Fruit fly (Drosophila melanogaster) whole organism, embryonic: ENCODE measurements around the gene Fpgs1.
A peak's percentile ranks its signal among the peaks of the same experiment; 100 is the strongest.

Source experiments
- Abd-B ChIP-seq: fragments of 200-800 bp; sonication (Bioruptor generic); optimal IDR thresholded peaks from 2 replicates; lab custom pipeline; 2018; ENCODE audit warnings: missing biosample characterization, mild to moderate bottlenecking, missing genetic modification characterization, moderate library complexity
- BtbVII ChIP-seq: fragments of 200-800 bp; sonication (Bioruptor generic); optimal IDR thresholded peaks from 3 replicates; lab custom pipeline; 2017; ENCODE audit warnings: missing biosample characterization, mild to moderate bottlenecking, missing genetic modification characterization
- Bteb2 ChIP-seq: fragments of 200-800 bp; sonication (Bioruptor generic); optimal IDR thresholded peaks from 2 replicates; lab custom pipeline; 2016; ENCODE audit warnings: missing biosample characterization, missing genetic modification characterization
- CG10267 ChIP-seq: fragments of 200-800 bp; sonication (Bioruptor generic); optimal IDR thresholded peaks from 2 replicates; lab custom pipeline; 2018; ENCODE audit warnings: missing biosample characterization, mild to moderate bottlenecking, missing genetic modification characterization, moderate library complexity
- CG10654 ChIP-seq: fragments of 200-800 bp; sonication (Bioruptor generic); optimal IDR thresholded peaks from 2 replicates; lab custom pipeline; 2016; ENCODE audit warnings: missing biosample characterization, missing genetic modification characterization
- CG11456 ChIP-seq: fragments of 200-800 bp; sonication (Bioruptor generic); IDR thresholded peaks from 3 replicates; pipeline ENCODE4 v1.3.6; 2022; ENCODE audit warnings: missing biosample characterization, missing genetic modification characterization
- CG12219 ChIP-seq: fragments of 200-800 bp; sonication (Bioruptor generic); optimal IDR thresholded peaks from 3 replicates; lab custom pipeline; 2018; ENCODE audit warnings: missing biosample characterization, mild to moderate bottlenecking, missing genetic modification characterization
- CG12744 ChIP-seq: fragments of 200-800 bp; sonication (Bioruptor generic); optimal IDR thresholded peaks from 2 replicates; lab custom pipeline; 2016; ENCODE audit warnings: missing biosample characterization, missing genetic modification characterization
- CG15011 ChIP-seq: fragments of 200-800 bp; sonication (Bioruptor generic); optimal IDR thresholded peaks from 3 replicates; lab custom pipeline; 2018; ENCODE audit warnings: missing biosample characterization, mild to moderate bottlenecking, missing genetic modification characterization
- CG1792 ChIP-seq: fragments of 200-800 bp; sonication (Bioruptor generic); optimal IDR thresholded peaks from 2 replicates; lab custom pipeline; 2016; ENCODE audit warnings: missing biosample characterization, missing genetic modification characterization
- CG18262 ChIP-seq: fragments of 200-800 bp; optimal IDR thresholded peaks from 3 replicates; lab custom pipeline; 2019; ENCODE audit warnings: missing biosample characterization, mild to moderate bottlenecking, missing genetic modification characterization, moderate library complexity
- CG2889 ChIP-seq: fragments of 200-800 bp; sonication (Bioruptor generic); IDR thresholded peaks from 3 replicates; pipeline ENCODE4 v1.3.6; 2022; ENCODE audit warnings: missing biosample characterization, missing genetic modification characterization
- CG3163 ChIP-seq: fragments of 200-800 bp; sonication (Bioruptor generic); optimal IDR thresholded peaks from 3 replicates; lab custom pipeline; 2016; ENCODE audit warnings: missing biosample characterization, missing genetic modification characterization
- CG32772 ChIP-seq: fragments of 200-800 bp; sonication (Bioruptor generic); IDR thresholded peaks from 2 replicates; pipeline ENCODE4 v1.3.6; 2022; ENCODE audit warnings: missing biosample characterization, missing genetic modification characterization
- CG34376 ChIP-seq: fragments of 200-800 bp; sonication (Bioruptor generic); optimal IDR thresholded peaks from 2 replicates; lab custom pipeline; 2018; ENCODE audit warnings: missing biosample characterization, mild to moderate bottlenecking, missing genetic modification characterization
- CG42726 ChIP-seq: fragments of 200-800 bp; sonication (Bioruptor generic); IDR thresholded peaks from 2 replicates; pipeline ENCODE4 v1.3.6; 2022; ENCODE audit warnings: missing biosample characterization, missing genetic modification characterization; ENCODE audit not compliant: partially characterized antibody
- CG4730 ChIP-seq: fragments of 200-800 bp; sonication (Bioruptor generic); IDR thresholded peaks from 2 replicates; pipeline ENCODE4 v1.3.6; 2022; ENCODE audit warnings: missing biosample characterization, missing genetic modification characterization
- CG4820 ChIP-seq: fragments of 200-800 bp; sonication (Bioruptor generic); optimal IDR thresholded peaks from 3 replicates; lab custom pipeline; 2016; ENCODE audit warnings: missing biosample characterization, missing genetic modification characterization
- CG8290 ChIP-seq, 3 experiments: fragments of 200-800 bp; sonication (Bioruptor generic); optimal IDR thresholded peaks; 2 replicates each; lab custom pipeline; 2016 to 2019; ENCODE audit warnings: missing biosample characterization in 3 of 3, missing genetic modification characterization in 3 of 3, mild to moderate bottlenecking in 2 of 3, moderate library complexity in 1 of 3
- CkIIα-i1 ChIP-seq: fragments of 200-800 bp; sonication (Bioruptor generic); IDR thresholded peaks from 2 replicates; pipeline ENCODE4 v1.3.6; 2022; ENCODE audit warnings: missing biosample characterization, missing genetic modification characterization
- Dbx ChIP-seq: fragments of 200-800 bp; sonication (Bioruptor generic); IDR thresholded peaks from 3 replicates; pipeline ENCODE4 v1.3.6; 2022; ENCODE audit warnings: missing biosample characterization, missing genetic modification characterization
- Dip2 ChIP-seq: fragments of 200-800 bp; sonication (Bioruptor generic); IDR thresholded peaks from 2 replicates; pipeline ENCODE4 v1.3.6; 2022; ENCODE audit warnings: missing biosample characterization, missing genetic modification characterization
- E2f1 ChIP-seq: fragments of 200-800 bp; sonication (Bioruptor generic); IDR thresholded peaks from 2 replicates; pipeline ENCODE4 v1.3.6; 2022; ENCODE audit warnings: missing biosample characterization, missing genetic modification characterization
- Jarid2 ChIP-seq: fragments of 200-800 bp; sonication (Bioruptor generic); optimal IDR thresholded peaks from 3 replicates; lab custom pipeline; 2017; ENCODE audit warnings: mild to moderate bottlenecking, missing biosample characterization, missing genetic modification reagents, missing genetic modification characterization
- Lim3 ChIP-seq: fragments of 200-800 bp; sonication (Bioruptor generic); IDR thresholded peaks from 2 replicates; pipeline ENCODE4 v1.3.6; 2022; ENCODE audit warnings: missing biosample characterization, missing genetic modification characterization
- Med ChIP-seq: fragments of 200-800 bp; sonication (Bioruptor generic); peaks from one replicate; lab custom pipeline; 2016; ENCODE audit warnings: missing biosample characterization, missing genetic modification characterization, mild to moderate bottlenecking, inconsistent platforms, moderate library complexity
- Oli ChIP-seq: fragments of 200-800 bp; sonication (Bioruptor generic); optimal IDR thresholded peaks from 2 replicates; lab custom pipeline; 2018; ENCODE audit warnings: missing biosample characterization, mild to moderate bottlenecking, missing genetic modification characterization, moderate library complexity
- Xrp1 ChIP-seq: fragments of 200-800 bp; sonication (Bioruptor generic); IDR thresholded peaks from 2 replicates; pipeline ENCODE4 v1.3.6; 2022; ENCODE audit warnings: missing biosample characterization, missing genetic modification characterization
- YL-1 ChIP-seq: fragments of 200-800 bp; sonication (Bioruptor generic); optimal IDR thresholded peaks from 3 replicates; lab custom pipeline; 2017; ENCODE audit warnings: missing biosample characterization, mild to moderate bottlenecking, missing genetic modification characterization
- bcd ChIP-seq: fragments of 200-800 bp; sonication (Bioruptor generic); optimal IDR thresholded peaks from 2 replicates; lab custom pipeline; 2017; ENCODE audit warnings: missing biosample characterization, mild to moderate bottlenecking, missing genetic modification characterization
- btn ChIP-seq: fragments of 200-800 bp; sonication (Bioruptor generic); optimal IDR thresholded peaks from 2 replicates; lab custom pipeline; 2016; ENCODE audit warnings: missing biosample characterization, missing genetic modification characterization
- cad ChIP-seq: fragments of >200 bp; optimal IDR thresholded peaks from 2 replicates; lab custom pipeline; 2017; ENCODE audit warnings: missing biosample characterization, missing genetic modification characterization
- chif ChIP-seq, 2 experiments: fragments of 200-800 bp; sonication (Bioruptor generic); optimal IDR thresholded peaks; 3 replicates each; lab custom pipeline; 2016; ENCODE audit warnings: missing biosample characterization in 2 of 2, missing genetic modification characterization in 2 of 2
- danr ChIP-seq: fragments of 200-800 bp; sonication (Bioruptor generic); IDR thresholded peaks from 2 replicates; pipeline ENCODE4 v1.3.6; 2022; ENCODE audit warnings: missing biosample characterization, missing genetic modification characterization
- emc ChIP-seq: fragments of 200-800 bp; sonication (Bioruptor generic); optimal IDR thresholded peaks from 2 replicates; lab custom pipeline; 2016; ENCODE audit warnings: missing biosample characterization, missing genetic modification characterization
- gcm2 ChIP-seq: fragments of 200-800 bp; sonication (Bioruptor generic); optimal IDR thresholded peaks from 2 replicates; lab custom pipeline; 2016; ENCODE audit warnings: missing biosample characterization, missing genetic modification characterization
- grau ChIP-seq: fragments of 200-800 bp; optimal IDR thresholded peaks from 3 replicates; lab custom pipeline; 2019; ENCODE audit warnings: missing biosample characterization, mild to moderate bottlenecking, missing genetic modification characterization, moderate library complexity
- gsb-n ChIP-seq: fragments of 200-800 bp; sonication (Bioruptor generic); optimal IDR thresholded peaks from 3 replicates; lab custom pipeline; 2018; ENCODE audit warnings: missing biosample characterization, mild to moderate bottlenecking, missing genetic modification characterization
- ind ChIP-seq: fragments of 200-800 bp; sonication (Bioruptor generic); optimal IDR thresholded peaks from 3 replicates; lab custom pipeline; 2016; ENCODE audit warnings: missing biosample characterization, missing genetic modification characterization
- insv ChIP-seq, 2 experiments: fragments of 200-800 bp; sonication (Bioruptor generic); optimal IDR thresholded peaks; 3 replicates each; lab custom pipeline; 2016 to 2018; ENCODE audit warnings: missing biosample characterization in 2 of 2, missing genetic modification characterization in 2 of 2
- lola ChIP-seq, 3 experiments: fragments of >200 bp in 2 of 3; fragments of 200-800 bp in 1 of 3; sonication (Bioruptor generic) in 1 of 3; optimal IDR thresholded peaks; 2 replicates each; lab custom pipeline; 2017 to 2019; ENCODE audit warnings: missing biosample characterization in 3 of 3, missing genetic modification characterization in 3 of 3, mild to moderate bottlenecking in 1 of 3, moderate library complexity in 1 of 3
- nerfin-1 ChIP-seq: fragments of 200-800 bp; sonication (Bioruptor generic); optimal IDR thresholded peaks from 3 replicates; lab custom pipeline; 2019; ENCODE audit warnings: missing biosample characterization, mild to moderate bottlenecking, missing genetic modification characterization, moderate library complexity
- phol ChIP-seq: fragments of 200-800 bp; sonication (Bioruptor generic); optimal IDR thresholded peaks from 3 replicates; lab custom pipeline; 2018; ENCODE audit warnings: missing biosample characterization, mild to moderate bottlenecking, missing genetic modification characterization, moderate library complexity
- scrt ChIP-seq: fragments of 200-800 bp; sonication (Bioruptor generic); optimal IDR thresholded peaks from 2 replicates; lab custom pipeline; 2018; ENCODE audit warnings: missing biosample characterization, mild to moderate bottlenecking, missing genetic modification characterization, moderate library complexity
- slbo ChIP-seq: fragments of 200-800 bp; sonication (Bioruptor generic); IDR thresholded peaks from 2 replicates; pipeline ENCODE4 v1.3.6; 2022; ENCODE audit warnings: missing biosample characterization, missing genetic modification characterization
- so ChIP-seq: fragments of 200-800 bp; sonication (Bioruptor generic); IDR thresholded peaks from 3 replicates; pipeline ENCODE4 v1.3.6; 2022; ENCODE audit warnings: missing biosample characterization, missing genetic modification characterization
- tna ChIP-seq: fragments of 200-800 bp; sonication (Bioruptor generic); IDR thresholded peaks from 2 replicates; pipeline ENCODE4 v1.3.6; 2022; ENCODE audit warnings: missing biosample characterization, missing genetic modification characterization; ENCODE audit not compliant: partially characterized antibody
- tup ChIP-seq: fragments of 200-800 bp; sonication (Bioruptor generic); optimal IDR thresholded peaks from 2 replicates; lab custom pipeline; 2016; ENCODE audit warnings: missing biosample characterization, mild to moderate bottlenecking, missing genetic modification characterization, moderate library complexity
- z ChIP-seq: fragments of 200-800 bp; sonication (Bioruptor generic); IDR thresholded peaks from 3 replicates; pipeline ENCODE4 v1.3.6; 2022; ENCODE audit warnings: missing biosample characterization, missing genetic modification characterization

The Fpgs1 gene

DNA sequence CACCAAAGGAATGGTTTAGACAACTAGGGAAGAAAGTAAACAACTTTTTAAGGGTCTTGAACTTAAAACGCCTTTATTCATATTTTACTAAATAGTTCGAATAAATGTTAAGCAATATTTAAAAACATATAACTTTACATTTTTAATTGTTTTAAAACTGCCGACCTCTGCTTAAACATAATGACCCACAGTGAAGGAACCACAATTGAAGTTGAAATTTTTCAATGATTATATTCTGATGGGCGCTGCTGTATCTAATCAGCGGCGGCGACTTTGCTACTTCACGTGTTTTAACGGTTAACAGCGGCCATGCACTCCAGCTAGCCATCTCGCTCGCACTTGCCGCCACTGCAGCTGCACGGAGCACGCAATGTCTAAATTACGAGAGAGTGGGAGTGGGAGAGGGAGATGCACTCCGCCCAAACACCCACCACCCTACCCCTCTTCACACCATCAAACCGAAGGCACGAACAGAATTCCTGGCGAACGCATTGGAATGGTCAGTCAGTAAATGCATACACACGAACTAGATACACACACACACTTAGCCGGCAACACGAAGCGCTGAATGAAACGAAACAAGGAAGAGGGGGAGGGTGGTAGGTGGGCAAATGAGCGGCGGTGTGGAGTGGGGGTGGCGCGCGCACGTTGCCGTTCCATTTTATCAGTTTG, 32.8 kb upstream of the Fpgs1 start (continued):
- TF ChIP-seq scrt (GFP tag; lab: Kevin White, UChicago) (peak; percentile 29), tna (GFP tag; lab: Robert Waterston, UW) (no peak), CG4730 (peak; percentile 39; the same call in 1 of the 2 replicates), btn (GFP tag; lab: Kevin White, UChicago) (no peak), Bteb2 (GFP tag; lab: Kevin White, UChicago) (peak; percentile 31), Jarid2 (GFP tag; lab: Kevin White, UChicago) (peak; percentile 48), Abd-B (GFP tag; lab: Kevin White, UChicago) (peak; percentile 14), CG3163 (GFP tag; lab: Kevin White, UChicago) (no peak), danr (no peak), CG1792 (GFP tag; lab: Kevin White, UChicago) (no peak), CG11456 (GFP tag; lab: Robert Waterston, UW) (0 out of 3 replicates have a peak, but pooled peaks have one; percentile 44), grau (tag; lab: Kevin White, UChicago) (peak; percentile 80), CG12219 (GFP tag; lab: Kevin White, UChicago) (peak; percentile 33), Med (peak; percentile 71), Xrp1 (peak; percentile 55; the same call in 1 of the 2 replicates), bcd (peak; percentile 56), so (GFP tag; lab: Robert Waterston, UW) (0 out of 3 replicates have a peak, but pooled peaks have one; percentile 25), CG4820 (GFP tag; lab: Kevin White, UChicago) (peak; percentile 12), tup (GFP tag; lab: Kevin White, UChicago) (peak; percentile 1), slbo (GFP tag; lab: Robert Waterston, UW) (peak; percentile 48), emc (GFP tag; lab: Kevin White, UChicago) (no peak), CG10654 (GFP tag; lab: Kevin White, UChicago) (peak; percentile 31)

- peak; percentile 94 for TF ChIP-seq CG15011 (GFP tag; lab: Kevin White, UChicago)
- TF ChIP-seq lola (GFP tag; optimal IDR thresholded peaks at IDR 0.05; lab: Kevin White, UChicago), result peak in 1 of 3 experiments; percentile 84
- TF ChIP-seq cad, result no peak
- TF ChIP-seq CG8290 (GFP tag; optimal IDR thresholded peaks at IDR 0.05; lab: Kevin White, UChicago), result no peak
- TF ChIP-seq CG8290 (tag; optimal IDR thresholded peaks at IDR 0.05; lab: Kevin White, UChicago), result peak; percentile 28 to 89
- TF ChIP-seq phol (tag; lab: Kevin White, UChicago), result peak; percentile 95
- peak; percentile 71; the same call in 1 of the 2 replicates for TF ChIP-seq Lim3 (GFP tag; lab: Robert Waterston, UW)
- TF ChIP-seq CG32772 (GFP tag; lab: Robert Waterston, UW), result peak; percentile 91
- TF ChIP-seq CG42726 (GFP tag; lab: Robert Waterston, UW), result no peak
- 0 out of 3 replicates have a peak, but pooled peaks have one; percentile 37 for TF ChIP-seq z (GFP tag; lab: Robert Waterston, UW)
- peak; percentile 98 for TF ChIP-seq BtbVII (GFP tag; lab: Kevin White, UChicago)
- TF ChIP-seq CG2889 (GFP tag; lab: Robert Waterston, UW), result peak; percentile 88
- TF ChIP-seq E2f1 (GFP tag; lab: Robert Waterston, UW), result peak; percentile 86
- no peak for TF ChIP-seq Dip2
- peak; percentile 94 for TF ChIP-seq CG12744 (GFP tag; lab: Kevin White, UChicago)
- peak; percentile 88 for TF ChIP-seq gsb-n (tag; lab: Kevin White, UChicago)
- peak; percentile 97 for TF ChIP-seq Oli (tag; lab: Kevin White, UChicago)
- TF ChIP-seq CG18262 (tag; lab: Kevin White, UChicago), result peak; percentile 95
- peak; percentile 94 for TF ChIP-seq Dbx (GFP tag; lab: Robert Waterston, UW)
- peak; percentile 93 for TF ChIP-seq CG34376 (GFP tag; lab: Kevin White, UChicago)
- TF ChIP-seq CG10267 (tag; lab: Kevin White, UChicago), result peak; percentile 86
- peak; percentile 42 to 72 for TF ChIP-seq insv (GFP tag; optimal IDR thresholded peaks at IDR 0.05; lab: Kevin White, UChicago)
- no peak for TF ChIP-seq CkIIα-i1 (GFP tag; lab: Robert Waterston, UW)
- peak; percentile 85 for TF ChIP-seq YL-1 (GFP tag; lab: Kevin White, UChicago)
- peak; percentile 95 for TF ChIP-seq gcm2 (GFP tag; lab: Kevin White, UChicago)
- TF ChIP-seq nerfin-1 (tag; lab: Kevin White, UChicago), result peak; percentile 83
- peak; percentile 94 to 95 for TF ChIP-seq chif (GFP tag; optimal IDR thresholded peaks at IDR 0.05; lab: Kevin White, UChicago)
- peak; percentile 94 for TF ChIP-seq ind (GFP tag; lab: Kevin White, UChicago)
These were observed 32.1 kb upstream of the Fpgs1 start for dm6 chrX:12579506-12579999.
